Worm (Caenorhabditis elegans): ENCODE measurements around the gene spp-4.

ce11 chrX:7271968-7272367 lies 46.6 kb downstream of the spp-4 start, which contains the start of gene F46H5.11:
- TF ChIP-seq ztf-23 (GFP tag; IDR thresholded peaks at IDR 0.05) (no peak), tab-1 (GFP tag; IDR thresholded peaks at IDR 0.05) (no peak), flt-1 (GFP tag; IDR thresholded peaks at IDR 0.05) (no peak), ztf-29 (GFP tag; IDR thresholded peaks at IDR 0.05) (no peak), cog-1 (tag; optimal IDR thresholded peaks at IDR 0.05) (no peak)

Measured in whole organism, midembryonic.